Worm (Caenorhabditis elegans) whole organism, L1 larva: ENCODE results near the gene C09B7.2.

Experiments
- C04F5.9 ChIP-seq: sonication (generic microtip); optimal IDR thresholded peaks from 2 replicates; lab custom pipeline; 2016; ENCODE audit warnings: missing genetic modification characterization, missing compliant biosample characterization
- C34B4.2 ChIP-seq: sonication (generic microtip); optimal IDR thresholded peaks from 2 replicates; lab custom pipeline; 2017; ENCODE audit warnings: mild to moderate bottlenecking, missing genetic modification characterization, missing compliant biosample characterization
- Y116A8C.19 ChIP-seq: sonication (generic microtip); optimal IDR thresholded peaks from 2 replicates; lab custom pipeline; 2016; ENCODE audit warnings: missing compliant biosample characterization, missing genetic modification characterization, borderline replicate concordance
- aha-1 ChIP-seq: fragments of 150-350 bp; optimal IDR thresholded peaks from 2 replicates; lab custom pipeline; 2014; ENCODE audit warnings: missing biosample characterization, missing genetic modification characterization
- alr-1 ChIP-seq: fragments of 200-800 bp; sonication (Bioruptor generic); optimal IDR thresholded peaks from 2 replicates; lab custom pipeline; 2018; ENCODE audit warnings: borderline replicate concordance, mild to moderate bottlenecking, missing genetic modification characterization, missing compliant biosample characterization
- ama-1 ChIP-seq: fragments of 150-350 bp; optimal IDR thresholded peaks from 2 replicates; lab custom pipeline; 2014
- blmp-1 ChIP-seq: fragments of 150-350 bp; optimal IDR thresholded peaks from 2 replicates; lab custom pipeline; 2014; ENCODE audit warnings: missing biosample characterization, missing genetic modification characterization
- ceh-88 ChIP-seq: fragments of 200-800 bp; sonication (Bioruptor generic); IDR thresholded peaks from 2 replicates; pipeline ENCODE4 v1.3.6; 2022; ENCODE audit warnings: missing genetic modification characterization, missing compliant biosample characterization
- ces-1 ChIP-seq: fragments of 150-350 bp; optimal IDR thresholded peaks from 2 replicates; lab custom pipeline; 2014; ENCODE audit warnings: missing biosample characterization, missing genetic modification reagents, missing genetic modification characterization
- dsc-1 ChIP-seq: sonication (generic microtip); optimal IDR thresholded peaks from 2 replicates; lab custom pipeline; 2016; ENCODE audit warnings: mild to moderate bottlenecking, missing genetic modification characterization, missing compliant biosample characterization
- elt-2 ChIP-seq: sonication (generic microtip); optimal IDR thresholded peaks from 2 replicates; lab custom pipeline; 2016; ENCODE audit warnings: missing genetic modification characterization, mild to moderate bottlenecking, inconsistent platforms, missing compliant biosample characterization, missing genetic modification reagents
- ets-5 ChIP-seq: fragments of 200-800 bp; sonication (Bioruptor generic); IDR thresholded peaks from 2 replicates; pipeline ENCODE4 v1.3.6; 2022; ENCODE audit warnings: missing genetic modification characterization, missing compliant biosample characterization
- fkh-8 ChIP-seq: sonication (generic microtip); optimal IDR thresholded peaks from 2 replicates; lab custom pipeline; 2016; ENCODE audit warnings: mild to moderate bottlenecking, missing genetic modification characterization, missing compliant biosample characterization
- hlh-17 ChIP-seq: fragments of 200-800 bp; sonication (Bioruptor generic); optimal IDR thresholded peaks from 2 replicates; lab custom pipeline; 2018; ENCODE audit warnings: missing genetic modification characterization, mild to moderate bottlenecking, missing compliant biosample characterization, moderate library complexity, borderline replicate concordance
- isw-1 ChIP-seq: fragments of 200-800 bp; sonication (Bioruptor generic); IDR thresholded peaks from 2 replicates; pipeline ENCODE4 v1.3.6; 2022; ENCODE audit warnings: missing genetic modification characterization, missing compliant biosample characterization
- lin-13 ChIP-seq: fragments of 150-350 bp; optimal IDR thresholded peaks from 2 replicates; lab custom pipeline; 2014; ENCODE audit warnings: missing biosample characterization, missing genetic modification reagents, missing genetic modification characterization
- lin-15B ChIP-seq: fragments of 150-350 bp; sonication (generic microtip); optimal IDR thresholded peaks from 3 replicates; lab custom pipeline; 2014; ENCODE audit warnings: missing biosample characterization, missing genetic modification characterization
- lin-35 ChIP-seq, 2 experiments: fragments of 150-350 bp; optimal IDR thresholded peaks; 2 replicates each; lab custom pipeline; 2014; ENCODE audit warnings: missing biosample characterization in 2 of 2, missing genetic modification characterization in 2 of 2, missing genetic modification reagents in 2 of 2
- lin-39 ChIP-seq: fragments of 150-350 bp; optimal IDR thresholded peaks from 2 replicates; lab custom pipeline; 2014; ENCODE audit warnings: missing biosample characterization, missing genetic modification reagents, missing genetic modification characterization
- lsy-2 ChIP-seq, 2 experiments: fragments of 150-350 bp; optimal IDR thresholded peaks; 2 replicates each; lab custom pipeline; 2014; ENCODE audit warnings: missing biosample characterization in 2 of 2, missing genetic modification characterization in 2 of 2
- mep-1 ChIP-seq: fragments of 150-350 bp; optimal IDR thresholded peaks from 2 replicates; lab custom pipeline; 2014; ENCODE audit warnings: missing biosample characterization, missing genetic modification characterization
- nhr-11 ChIP-seq: fragments of 150-350 bp; optimal IDR thresholded peaks from 2 replicates; lab custom pipeline; 2014; ENCODE audit warnings: missing biosample characterization, missing genetic modification characterization
- nhr-12 ChIP-seq: sonication (generic microtip); optimal IDR thresholded peaks from 2 replicates; lab custom pipeline; 2017; ENCODE audit warnings: missing biosample characterization, missing genetic modification characterization
- nhr-19 ChIP-seq: fragments of 200-800 bp; sonication (Bioruptor generic); conservative IDR thresholded peaks from 2 replicates; pipeline ENCODE4 v1.3.6; 2022; ENCODE audit warnings: missing genetic modification characterization, missing compliant biosample characterization
- nhr-237 ChIP-seq: fragments of 150-350 bp; optimal IDR thresholded peaks from 2 replicates; lab custom pipeline; 2014; ENCODE audit warnings: missing biosample characterization, missing genetic modification characterization
- nhr-28 ChIP-seq: fragments of 150-350 bp; optimal IDR thresholded peaks from 2 replicates; lab custom pipeline; 2014; ENCODE audit warnings: missing biosample characterization, missing genetic modification characterization
- nhr-47 ChIP-seq: sonication (generic microtip); optimal IDR thresholded peaks from 2 replicates; lab custom pipeline; 2016; ENCODE audit warnings: mild to moderate bottlenecking, missing genetic modification characterization, moderate library complexity, missing compliant biosample characterization
- nhr-71 ChIP-seq: sonication (generic microtip); optimal IDR thresholded peaks from 2 replicates; lab custom pipeline; 2016; ENCODE audit warnings: mild to moderate bottlenecking, missing genetic modification characterization, moderate library complexity, missing compliant biosample characterization
- nhr-76 ChIP-seq: sonication (generic microtip); optimal IDR thresholded peaks from 2 replicates; lab custom pipeline; 2017; ENCODE audit warnings: missing biosample characterization, missing genetic modification characterization
- nhr-84 ChIP-seq: sonication (generic microtip); optimal IDR thresholded peaks from 2 replicates; lab custom pipeline; 2017; ENCODE audit warnings: missing biosample characterization, missing genetic modification characterization
- pqm-1 ChIP-seq: sonication (generic microtip); optimal IDR thresholded peaks from 3 replicates; lab custom pipeline; 2017; ENCODE audit warnings: missing biosample characterization, missing genetic modification characterization
- skn-1 ChIP-seq: fragments of 150-350 bp; optimal IDR thresholded peaks from 2 replicates; lab custom pipeline; 2014; ENCODE audit warnings: missing biosample characterization, missing genetic modification characterization
- sptf-1 ChIP-seq: fragments of 150-350 bp; optimal IDR thresholded peaks from 2 replicates; lab custom pipeline; 2014; ENCODE audit warnings: missing biosample characterization, missing genetic modification characterization
- sup-37 ChIP-seq: fragments of 200-800 bp; sonication (Bioruptor generic); optimal IDR thresholded peaks from 2 replicates; lab custom pipeline; 2018; ENCODE audit warnings: mild to moderate bottlenecking, missing genetic modification characterization, missing compliant biosample characterization
- tbx-2 ChIP-seq: sonication (generic microtip); optimal IDR thresholded peaks from 2 replicates; lab custom pipeline; 2016; ENCODE audit warnings: missing genetic modification characterization, missing compliant biosample characterization
- unc-30 ChIP-seq: sonication (generic microtip); optimal IDR thresholded peaks from 2 replicates; lab custom pipeline; 2017; ENCODE audit warnings: missing biosample characterization, missing genetic modification characterization
- unc-86 ChIP-seq: sonication (generic microtip); optimal IDR thresholded peaks from 2 replicates; lab custom pipeline; 2016; ENCODE audit warnings: missing genetic modification characterization, missing compliant biosample characterization
- vab-15 ChIP-seq: sonication (generic microtip); optimal IDR thresholded peaks from 2 replicates; lab custom pipeline; 2017; ENCODE audit warnings: missing genotype, mild to moderate bottlenecking, missing genetic modification characterization, missing compliant biosample characterization
- zip-4 ChIP-seq: fragments of 200-800 bp; sonication (Bioruptor generic); optimal IDR thresholded peaks from 2 replicates; lab custom pipeline; 2018; ENCODE audit warnings: mild to moderate bottlenecking, missing genetic modification characterization, moderate library complexity, missing compliant biosample characterization

Gene C09B7.2

DNA sequence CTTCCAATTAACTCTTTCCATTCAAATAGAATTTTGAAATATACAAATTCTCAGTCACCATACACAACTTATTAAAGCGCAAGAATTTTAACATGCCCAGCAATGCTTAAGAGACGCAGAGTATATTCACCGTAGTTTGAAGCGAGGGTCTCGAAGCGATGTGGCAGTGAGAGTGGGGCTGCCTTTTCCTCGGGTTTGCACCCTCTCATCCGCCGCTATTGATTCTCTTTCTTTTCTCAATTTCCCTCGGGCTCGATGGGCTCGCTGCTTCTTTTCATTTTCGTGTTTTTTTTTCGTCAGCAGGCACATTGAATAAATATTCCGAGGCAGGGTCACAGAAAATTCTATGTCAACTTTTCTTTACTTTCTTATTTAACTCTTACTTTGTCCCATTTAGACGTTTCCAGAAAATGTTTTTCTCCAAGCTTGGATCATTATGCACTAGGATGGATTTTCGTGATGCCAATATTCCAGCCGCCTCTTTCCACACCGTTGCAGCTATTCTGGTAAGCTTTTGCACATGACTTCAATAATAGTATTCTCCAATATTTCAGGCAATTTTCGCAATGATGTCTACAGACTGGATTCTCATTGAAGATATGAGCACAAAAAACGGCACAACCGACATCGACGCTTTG is 20.8 kb downstream of the C09B7.2 start, which contains the start of gene T14G11.1 (continued):
- peak; percentile 70 for TF ChIP-seq lin-13
- TF ChIP-seq nhr-237 (tag; lab: Kevin White, UChicago) = no peak
- TF ChIP-seq sup-37 (GFP tag; lab: Kevin White, UChicago) = peak; percentile 34
- TF ChIP-seq nhr-12 (tag; lab: Kevin White, UChicago) = no peak
- no peak for TF ChIP-seq alr-1 (tag; lab: Kevin White, UChicago)
- no peak for TF ChIP-seq nhr-84 (tag; lab: Kevin White, UChicago)
- TF ChIP-seq tbx-2 (tag; lab: Kevin White, UChicago) = peak; percentile 81
- TF ChIP-seq nhr-71 = peak; percentile 86
- no peak for TF ChIP-seq nhr-76 (tag; lab: Kevin White, UChicago)
- TF ChIP-seq nhr-19 (GFP tag; lab: Robert Waterston, UW) = peak; percentile 79
- peak; percentile 97 to 98 for TF ChIP-seq lsy-2 (tag; optimal IDR thresholded peaks at IDR 0.05; lab: Kevin White, UChicago)
- peak; percentile 69 for TF ChIP-seq mep-1
- TF ChIP-seq skn-1 (tag; lab: Kevin White, UChicago) = peak; percentile 97
- peak; percentile 10 for TF ChIP-seq elt-2
- TF ChIP-seq aha-1 (tag; lab: Kevin White, UChicago) = no peak
- TF ChIP-seq fkh-8 = peak; percentile 42
- no peak for TF ChIP-seq pqm-1 (tag; lab: Kevin White, UChicago)
- peak; percentile 62 to 67 for TF ChIP-seq lin-35 (GFP tag; optimal IDR thresholded peaks at IDR 0.05; lab: Kevin White, UChicago)
- TF ChIP-seq ces-1 = no peak
- TF ChIP-seq nhr-47 (tag; lab: Kevin White, UChicago) = peak; percentile 82
- TF ChIP-seq, all 84 proteins: peak for 47

DNA sequence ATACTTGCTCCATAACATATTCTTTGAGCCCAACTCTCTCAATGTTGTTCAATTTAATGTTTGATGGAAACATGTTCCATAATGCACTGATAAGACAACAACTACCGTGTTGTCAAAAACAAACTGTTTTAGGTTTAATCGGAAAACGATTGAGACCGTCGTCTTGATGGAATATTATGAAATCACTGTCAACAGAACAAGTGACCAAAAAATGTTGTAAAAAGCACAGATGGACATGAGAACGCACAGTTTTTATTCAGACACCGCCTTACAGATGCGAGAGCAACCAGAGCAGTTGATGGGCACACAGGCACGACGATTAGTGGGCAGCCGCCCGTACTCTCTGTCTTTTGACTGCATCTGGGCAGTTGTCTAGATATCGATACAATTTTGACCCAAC is 25.1 kb downstream of the C09B7.2 start:
- no peak for TF ChIP-seq blmp-1 (tag; lab: Kevin White, UChicago)
- TF ChIP-seq ets-5 = no peak
- TF ChIP-seq nhr-28 (tag; lab: Kevin White, UChicago) = no peak
- TF ChIP-seq nhr-12 (tag; lab: Kevin White, UChicago) = no peak
- no peak for TF ChIP-seq C34B4.2 (tag; lab: Kevin White, UChicago)
- TF ChIP-seq ama-1 (lab: Kevin White, UChicago) = no peak
- no peak for TF ChIP-seq Y116A8C.19 (tag; lab: Kevin White, UChicago)
- no peak for TF ChIP-seq fkh-8
- TF ChIP-seq hlh-17 (GFP tag; lab: Kevin White, UChicago) = no peak
- TF ChIP-seq nhr-237 (tag; lab: Kevin White, UChicago) = no peak
- no peak for TF ChIP-seq nhr-19 (GFP tag; lab: Robert Waterston, UW)
- TF ChIP-seq lin-39 (tag; lab: Kevin White, UChicago) = no peak
- TF ChIP-seq vab-15 (tag; lab: Kevin White, UChicago) = no peak
- TF ChIP-seq zip-4 (GFP tag; lab: Kevin White, UChicago) = no peak
- no peak for TF ChIP-seq dsc-1
- no peak for TF ChIP-seq lin-15B
- TF ChIP-seq C04F5.9 (tag; lab: Kevin White, UChicago) = no peak
- no peak for TF ChIP-seq isw-1 (GFP tag; lab: Robert Waterston, UW)
- no peak for TF ChIP-seq nhr-11
- TF ChIP-seq, all 84 proteins: peak for 0

DNA sequence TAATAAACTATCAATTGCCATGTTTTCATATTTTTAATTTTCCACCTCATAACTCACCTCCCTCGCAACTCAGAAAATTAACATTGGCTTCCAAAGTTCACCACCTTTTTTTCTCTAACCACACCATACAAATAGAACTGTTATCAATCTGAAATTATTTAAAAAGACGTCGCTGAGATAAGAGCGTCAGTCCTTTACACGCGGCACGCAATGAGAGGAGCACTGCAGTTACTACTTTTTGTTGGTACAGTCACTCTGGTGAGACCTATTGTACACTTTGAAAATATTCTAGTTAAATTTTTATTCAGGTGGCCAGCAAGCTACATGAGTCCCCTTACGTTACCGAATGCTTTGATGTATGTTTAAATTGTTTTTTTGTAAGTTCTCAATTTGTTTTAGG is 26.8 kb downstream of the C09B7.2 start, which contains the start of gene T02C5.1:
Gene T02C5.1, plus strand, starts transcription at position 199 of the 400 bp plus-strand sequence.
- peak; percentile 72 for TF ChIP-seq elt-2
- no peak for TF ChIP-seq sptf-1 (tag; lab: Kevin White, UChicago)
- TF ChIP-seq ceh-88 (GFP tag; lab: Robert Waterston, UW) = no peak
- no peak for TF ChIP-seq unc-30
- TF ChIP-seq lin-39 (tag; lab: Kevin White, UChicago) = no peak
- TF ChIP-seq lin-35 (GFP tag; optimal IDR thresholded peaks at IDR 0.05; lab: Kevin White, UChicago) = no peak
- TF ChIP-seq unc-86 (tag; lab: Kevin White, UChicago) = no peak
- TF ChIP-seq, all 84 proteins: peak for 1
